Fruit fly (Drosophila melanogaster) whole organism, embryonic: ENCODE measurements around the gene CG10286.

ENCODE experiments used
- Aef1 ChIP-seq: fragments of 200-800 bp; sonication (Bioruptor generic); IDR thresholded peaks from 3 replicates; pipeline ENCODE4 v1.3.6; 2022; ENCODE audit warnings: missing biosample characterization, missing genetic modification characterization
- Bgb ChIP-seq: fragments of 200-800 bp; sonication (Bioruptor generic); IDR thresholded peaks from 2 replicates; pipeline ENCODE4 v1.3.6; 2022; ENCODE audit warnings: missing biosample characterization, missing genetic modification characterization; ENCODE audit not compliant: partially characterized antibody
- CG10462 ChIP-seq: fragments of 200-800 bp; sonication (Bioruptor generic); optimal IDR thresholded peaks from 2 replicates; lab custom pipeline; 2016; ENCODE audit warnings: missing biosample characterization, missing genetic modification characterization
- CG11456 ChIP-seq: fragments of 200-800 bp; sonication (Bioruptor generic); IDR thresholded peaks from 3 replicates; pipeline ENCODE4 v1.3.6; 2022; ENCODE audit warnings: missing biosample characterization, missing genetic modification characterization
- CG12391 ChIP-seq: fragments of 200-800 bp; sonication (Bioruptor generic); optimal IDR thresholded peaks from 3 replicates; lab custom pipeline; 2018; ENCODE audit warnings: missing biosample characterization, mild to moderate bottlenecking, missing genetic modification characterization, moderate library complexity
- CG13424 ChIP-seq: fragments of 200-800 bp; sonication (Bioruptor generic); optimal IDR thresholded peaks from 2 replicates; lab custom pipeline; 2019; ENCODE audit warnings: missing biosample characterization, mild to moderate bottlenecking, missing genetic modification characterization, moderate library complexity
- CG15696 ChIP-seq: fragments of 200-800 bp; sonication (Bioruptor generic); optimal IDR thresholded peaks from 2 replicates; lab custom pipeline; 2019; ENCODE audit warnings: missing biosample characterization, mild to moderate bottlenecking, missing genetic modification characterization, moderate library complexity
- CG16779 ChIP-seq: fragments of 200-800 bp; sonication (Bioruptor generic); IDR thresholded peaks from 2 replicates; pipeline ENCODE4 v1.3.6; 2022; ENCODE audit warnings: missing biosample characterization, missing genetic modification characterization
- CG17385 ChIP-seq: fragments of 200-800 bp; sonication (Bioruptor generic); optimal IDR thresholded peaks from 3 replicates; lab custom pipeline; 2018; ENCODE audit warnings: missing biosample characterization, mild to moderate bottlenecking, missing genetic modification characterization
- CG18011 ChIP-seq: fragments of 200-800 bp; sonication (Bioruptor generic); optimal IDR thresholded peaks from 2 replicates; lab custom pipeline; 2017; ENCODE audit warnings: missing biosample characterization, missing genetic modification characterization, mild to moderate bottlenecking, moderate library complexity, missing genotype
- CG18599 ChIP-seq: fragments of 200-800 bp; sonication (Bioruptor generic); optimal IDR thresholded peaks from 3 replicates; lab custom pipeline; 2017; ENCODE audit warnings: missing biosample characterization, missing genetic modification characterization, mild to moderate bottlenecking, moderate library complexity, missing genetic modification reagents
- CG18619 ChIP-seq: fragments of 200-800 bp; sonication (Bioruptor generic); optimal IDR thresholded peaks from 3 replicates; lab custom pipeline; 2017; ENCODE audit warnings: missing biosample characterization, mild to moderate bottlenecking, missing genetic modification characterization
- CG2129 ChIP-seq: fragments of 200-800 bp; sonication (Bioruptor generic); IDR thresholded peaks from 2 replicates; pipeline ENCODE4 v1.3.6; 2022; ENCODE audit warnings: missing biosample characterization, missing genetic modification characterization; ENCODE audit not compliant: partially characterized antibody
- CG30020 ChIP-seq: fragments of 200-800 bp; optimal IDR thresholded peaks from 2 replicates; lab custom pipeline; 2019; ENCODE audit warnings: missing biosample characterization, mild to moderate bottlenecking, missing genetic modification characterization, moderate library complexity
- CG31365 ChIP-seq: fragments of 200-800 bp; sonication (Bioruptor generic); optimal IDR thresholded peaks from 2 replicates; lab custom pipeline; 2018; ENCODE audit warnings: missing biosample characterization, mild to moderate bottlenecking, missing genetic modification characterization
- CG32532 ChIP-seq: fragments of 200-800 bp; sonication (Bioruptor generic); IDR thresholded peaks from 2 replicates; pipeline ENCODE4 v1.3.6; 2022; ENCODE audit warnings: missing biosample characterization, missing genetic modification characterization
- CG4707 ChIP-seq: fragments of 200-800 bp; sonication (Bioruptor generic); optimal IDR thresholded peaks from 2 replicates; lab custom pipeline; 2018; ENCODE audit warnings: missing biosample characterization, mild to moderate bottlenecking, missing genetic modification characterization, moderate library complexity
- CG6272 ChIP-seq: fragments of 200-800 bp; sonication (Bioruptor generic); IDR thresholded peaks from 2 replicates; pipeline ENCODE4 v1.3.6; 2022; ENCODE audit warnings: missing biosample characterization, missing genetic modification characterization
- CG7271 ChIP-seq: fragments of 200-800 bp; sonication (Bioruptor generic); optimal IDR thresholded peaks from 2 replicates; lab custom pipeline; 2018; ENCODE audit warnings: missing biosample characterization, mild to moderate bottlenecking, missing genetic modification characterization, moderate library complexity
- CG7928 ChIP-seq: fragments of 200-800 bp; sonication (Bioruptor generic); optimal IDR thresholded peaks from 2 replicates; lab custom pipeline; 2017; ENCODE audit warnings: missing biosample characterization, mild to moderate bottlenecking, missing genetic modification characterization
- CG8924 ChIP-seq: fragments of 200-800 bp; optimal IDR thresholded peaks from 3 replicates; lab custom pipeline; 2019; ENCODE audit warnings: missing biosample characterization, mild to moderate bottlenecking, missing genetic modification characterization, moderate library complexity
- Camta ChIP-seq: fragments of 200-800 bp; sonication (Bioruptor generic); optimal IDR thresholded peaks from 2 replicates; lab custom pipeline; 2016; ENCODE audit warnings: missing biosample characterization, missing genetic modification characterization
- Dip3 ChIP-seq: fragments of 200-800 bp; sonication (Bioruptor generic); optimal IDR thresholded peaks from 3 replicates; lab custom pipeline; 2016; ENCODE audit warnings: missing biosample characterization, missing genetic modification characterization
- Dll ChIP-seq: fragments of 200-800 bp; sonication (Bioruptor generic); IDR thresholded peaks from 4 replicates; pipeline ENCODE4 v1.3.6; 2022; ENCODE audit warnings: missing biosample characterization, missing genetic modification characterization; ENCODE audit not compliant: partially characterized antibody
- Elba2 ChIP-seq: fragments of 200-800 bp; sonication (Bioruptor generic); optimal IDR thresholded peaks from 3 replicates; lab custom pipeline; 2016; ENCODE audit warnings: missing biosample characterization, missing genetic modification characterization
- Gsc ChIP-seq: fragments of 200-800 bp; sonication (Bioruptor generic); IDR thresholded peaks from 2 replicates; pipeline ENCODE4 v1.3.6; 2022; ENCODE audit warnings: missing biosample characterization, missing genetic modification characterization
- Hmx ChIP-seq: fragments of 200-800 bp; sonication (Bioruptor generic); optimal IDR thresholded peaks from 2 replicates; lab custom pipeline; 2016; ENCODE audit warnings: missing biosample characterization, missing genetic modification characterization
- MESR4 ChIP-seq: fragments of 200-800 bp; sonication (Bioruptor generic); optimal IDR thresholded peaks from 2 replicates; lab custom pipeline; 2018; ENCODE audit warnings: missing biosample characterization, mild to moderate bottlenecking, missing genetic modification characterization, moderate library complexity
- Sox100B ChIP-seq: fragments of 200-800 bp; sonication (Bioruptor generic); optimal IDR thresholded peaks from 3 replicates; lab custom pipeline; 2018; ENCODE audit warnings: missing biosample characterization, mild to moderate bottlenecking, missing genetic modification characterization
- Sry-β ChIP-seq: fragments of 200-800 bp; sonication (Bioruptor generic); optimal IDR thresholded peaks from 2 replicates; lab custom pipeline; 2018; ENCODE audit warnings: missing biosample characterization, mild to moderate bottlenecking, missing genetic modification characterization, moderate library complexity
- amos ChIP-seq: fragments of 200-800 bp; sonication (Bioruptor generic); IDR thresholded peaks from 2 replicates; pipeline ENCODE4 v1.3.6; 2022; ENCODE audit warnings: missing biosample characterization, missing genetic modification characterization; ENCODE audit not compliant: partially characterized antibody
- ash1 ChIP-seq: fragments of 200-800 bp; sonication (Bioruptor generic); optimal IDR thresholded peaks from 2 replicates; lab custom pipeline; 2018; ENCODE audit warnings: missing biosample characterization, mild to moderate bottlenecking, missing genetic modification characterization
- bsh ChIP-seq, 2 experiments: fragments of 200-800 bp; sonication (Bioruptor generic); optimal IDR thresholded peaks; 2 replicates each; lab custom pipeline; 2017 to 2018; ENCODE audit warnings: mild to moderate bottlenecking in 2 of 2, missing biosample characterization in 2 of 2, missing genetic modification characterization in 2 of 2, moderate library complexity in 1 of 2
- chif ChIP-seq, 2 experiments: fragments of 200-800 bp; sonication (Bioruptor generic); optimal IDR thresholded peaks; 3 replicates each; lab custom pipeline; 2016; ENCODE audit warnings: missing biosample characterization in 2 of 2, missing genetic modification characterization in 2 of 2
- crp ChIP-seq, 2 experiments: fragments of 200-800 bp; sonication (Bioruptor generic); optimal IDR thresholded peaks; 2 replicates in 1 of 2; 3 replicates in 1 of 2; lab custom pipeline; 2017; ENCODE audit warnings: missing biosample characterization in 2 of 2, missing genetic modification characterization in 2 of 2, mild to moderate bottlenecking in 1 of 2, moderate library complexity in 1 of 2
- dysf ChIP-seq: fragments of 200-800 bp; sonication (Bioruptor generic); IDR thresholded peaks from 3 replicates; pipeline ENCODE4 v1.3.6; 2022; ENCODE audit warnings: missing biosample characterization, missing genetic modification characterization
- fd96Cb ChIP-seq: fragments of 200-800 bp; sonication (Bioruptor generic); optimal IDR thresholded peaks from 2 replicates; lab custom pipeline; 2018; ENCODE audit warnings: missing biosample characterization, mild to moderate bottlenecking, missing genetic modification characterization, moderate library complexity
- hbn ChIP-seq: fragments of 200-800 bp; sonication (Bioruptor generic); IDR thresholded peaks from 2 replicates; pipeline ENCODE4 v1.3.6; 2022; ENCODE audit warnings: missing biosample characterization, missing genetic modification characterization; ENCODE audit not compliant: partially characterized antibody
- kah ChIP-seq: fragments of 200-800 bp; sonication (Bioruptor generic); optimal IDR thresholded peaks from 2 replicates; lab custom pipeline; 2018; ENCODE audit warnings: missing biosample characterization, mild to moderate bottlenecking, missing genetic modification characterization
- lab ChIP-seq: fragments of 200-800 bp; sonication (Bioruptor generic); optimal IDR thresholded peaks from 3 replicates; lab custom pipeline; 2017; ENCODE audit warnings: missing biosample characterization, missing genetic modification characterization, mild to moderate bottlenecking, moderate library complexity, missing genetic modification reagents
- nmo ChIP-seq: fragments of 200-800 bp; sonication (Bioruptor generic); optimal IDR thresholded peaks from 2 replicates; lab custom pipeline; 2018; ENCODE audit warnings: missing biosample characterization, mild to moderate bottlenecking, missing genetic modification characterization, moderate library complexity
- pfk ChIP-seq: fragments of 200-800 bp; sonication (Bioruptor generic); optimal IDR thresholded peaks from 2 replicates; lab custom pipeline; 2018; ENCODE audit warnings: missing biosample characterization, mild to moderate bottlenecking, missing genetic modification characterization, moderate library complexity
- pnt ChIP-seq: fragments of 200-800 bp; sonication (Bioruptor generic); optimal IDR thresholded peaks from 3 replicates; lab custom pipeline; 2016; ENCODE audit warnings: missing biosample characterization, missing genetic modification characterization
- sna ChIP-seq: fragments of 200-800 bp; sonication (Bioruptor generic); IDR thresholded peaks from 2 replicates; pipeline ENCODE4 v1.3.6; 2022; ENCODE audit warnings: missing biosample characterization, missing genetic modification characterization; ENCODE audit not compliant: partially characterized antibody
- tap ChIP-seq: fragments of 200-800 bp; optimal IDR thresholded peaks from 3 replicates; lab custom pipeline; 2019; ENCODE audit warnings: missing biosample characterization, mild to moderate bottlenecking, missing genetic modification characterization, moderate library complexity
- ttk ChIP-seq: fragments of 200-800 bp; sonication (Bioruptor generic); IDR thresholded peaks from 2 replicates; pipeline ENCODE4 v2.1.2; 2022; ENCODE audit warnings: missing biosample characterization, missing genetic modification characterization

The CG10286 gene

dm6 chr3R:6410412-6411225, 41.9 kb downstream of the CG10286 start (continued):
- peak; percentile 38 for TF ChIP-seq CG4707
- no peak for TF ChIP-seq CG16779 (GFP tag; lab: Robert Waterston, UW)
- TF ChIP-seq CG7928 (GFP tag; lab: Kevin White, UChicago): peak; percentile 68
- no peak; the same call in 1 of the 2 replicates for TF ChIP-seq Bgb (GFP tag; lab: Robert Waterston, UW)
- no peak for TF ChIP-seq Elba2 (GFP tag; lab: Kevin White, UChicago)
- TF ChIP-seq CG2129: no peak
- TF ChIP-seq fd96Cb (tag; lab: Kevin White, UChicago): peak; percentile 89
- TF ChIP-seq sna (GFP tag; lab: Robert Waterston, UW): no peak
- TF ChIP-seq CG10462: peak; percentile 52
- TF ChIP-seq bsh (GFP tag; optimal IDR thresholded peaks at IDR 0.05; lab: Kevin White, UChicago): peak; percentile 51 to 84
- peak; percentile 24 for TF ChIP-seq pfk
- peak; percentile 78 to 83 for TF ChIP-seq chif (GFP tag; optimal IDR thresholded peaks at IDR 0.05; lab: Kevin White, UChicago)
- TF ChIP-seq CG32532: peak; percentile 72
- 0 out of 3 replicates have a peak, but pooled peaks have one; percentile 66 for TF ChIP-seq CG11456 (GFP tag; lab: Robert Waterston, UW)
- no peak for TF ChIP-seq ash1 (GFP tag; lab: Kevin White, UChicago)
- TF ChIP-seq Hmx (GFP tag; lab: Kevin White, UChicago): peak; percentile 82
- TF ChIP-seq CG18619: peak; percentile 91
- TF ChIP-seq crp (GFP tag; optimal IDR thresholded peaks at IDR 0.05; lab: Kevin White, UChicago): peak in 1 of 2 experiments; percentile 56
- peak; percentile 42; the same call in 1 of the 2 replicates for TF ChIP-seq CG6272 (GFP tag; lab: Robert Waterston, UW)
- TF ChIP-seq CG13424 (tag; lab: Kevin White, UChicago): peak; percentile 92
- peak; percentile 72 for TF ChIP-seq CG30020 (tag; lab: Kevin White, UChicago)
- no peak for TF ChIP-seq hbn (GFP tag; lab: Robert Waterston, UW)
- peak; percentile 95 for TF ChIP-seq Sox100B (GFP tag; lab: Kevin White, UChicago)
- 0 out of 4 replicates have a peak, but pooled peaks have one; percentile 37 for TF ChIP-seq Dll (GFP tag; lab: Robert Waterston, UW)
- TF ChIP-seq Camta (GFP tag; lab: Kevin White, UChicago): peak; percentile 83
- peak; percentile 95 for TF ChIP-seq nmo (GFP tag; lab: Kevin White, UChicago)
- peak; percentile 94 for TF ChIP-seq CG8924
- peak; percentile 10 for TF ChIP-seq Aef1 (GFP tag; lab: Robert Waterston, UW)
- peak; percentile 83 for TF ChIP-seq dysf
- TF ChIP-seq kah (GFP tag; lab: Kevin White, UChicago): peak; percentile 61
- TF ChIP-seq CG7271: peak; percentile 42
- peak; percentile 51 for TF ChIP-seq Sry-β (GFP tag; lab: Kevin White, UChicago)
- TF ChIP-seq CG18599 (GFP tag; lab: Kevin White, UChicago): peak; percentile 90
- peak; percentile 87 for TF ChIP-seq CG17385
- peak; percentile 49 for TF ChIP-seq CG15696 (tag; lab: Kevin White, UChicago)
- TF ChIP-seq Dip3: peak; percentile 78
- no peak; the same call in 1 of the 2 replicates for TF ChIP-seq amos
- TF ChIP-seq CG18011: peak; percentile 72
- TF ChIP-seq MESR4 (GFP tag; lab: Kevin White, UChicago): no peak
- TF ChIP-seq ttk (GFP tag; lab: Robert Waterston, UW): peak; percentile 59; the same call in 1 of the 2 replicates
- no peak for TF ChIP-seq Gsc (GFP tag; lab: Robert Waterston, UW)
- peak; percentile 88 for TF ChIP-seq lab (GFP tag; lab: Kevin White, UChicago)
- TF ChIP-seq tap (tag; lab: Kevin White, UChicago): peak; percentile 86
- peak; percentile 92 for TF ChIP-seq CG12391
- TF ChIP-seq pnt (GFP tag; lab: Kevin White, UChicago): peak; percentile 74
- TF ChIP-seq CG31365 (tag; lab: Kevin White, UChicago): peak; percentile 51
